Worm (Caenorhabditis elegans) whole organism, late embryonic: ENCODE results near the gene snrp-3.

Experiments used
- C38D4.7 ChIP-seq: fragments of 200-800 bp; sonication (Bioruptor generic); optimal IDR thresholded peaks from 2 replicates; lab custom pipeline; 2018; ENCODE audit warnings: mild to moderate bottlenecking, missing genetic modification characterization, moderate library complexity, missing compliant biosample characterization
- F13H6.1 ChIP-seq: sonication (generic microtip); optimal IDR thresholded peaks from 2 replicates; lab custom pipeline; 2016; ENCODE audit warnings: missing genetic modification characterization, missing compliant biosample characterization
- T23F11.4 ChIP-seq: fragments of 200-800 bp; sonication (Bioruptor generic); optimal IDR thresholded peaks from 2 replicates; lab custom pipeline; 2018; ENCODE audit warnings: mild to moderate bottlenecking, missing genetic modification characterization, missing compliant biosample characterization
- Y22D7AL.16 ChIP-seq: sonication (generic microtip); optimal IDR thresholded peaks from 2 replicates; lab custom pipeline; 2016; ENCODE audit warnings: missing genetic modification characterization, missing compliant biosample characterization
- ama-1 ChIP-seq: fragments of 150-350 bp; optimal IDR thresholded peaks from 2 replicates; lab custom pipeline; 2014
- ceh-14 ChIP-seq: sonication (generic microtip); optimal IDR thresholded peaks from 2 replicates; lab custom pipeline; 2016; ENCODE audit warnings: missing genotype, missing genetic modification characterization, missing compliant biosample characterization
- ceh-18 ChIP-seq: sonication (generic microtip); optimal IDR thresholded peaks from 2 replicates; lab custom pipeline; 2016; ENCODE audit warnings: missing genetic modification characterization, missing compliant biosample characterization
- ceh-2 ChIP-seq: sonication (generic microtip); optimal IDR thresholded peaks from 2 replicates; lab custom pipeline; 2016; ENCODE audit warnings: missing genotype, missing genetic modification characterization, missing compliant biosample characterization
- ceh-22 ChIP-seq: sonication (generic microtip); optimal IDR thresholded peaks from 2 replicates; lab custom pipeline; 2017; ENCODE audit warnings: missing biosample characterization, missing genetic modification characterization
- ceh-30 ChIP-seq: fragments of 150-350 bp; optimal IDR thresholded peaks from 2 replicates; lab custom pipeline; 2014; ENCODE audit warnings: missing biosample characterization, missing genetic modification characterization
- ceh-34 ChIP-seq: sonication (generic microtip); optimal IDR thresholded peaks from 2 replicates; lab custom pipeline; 2016; ENCODE audit warnings: mild to moderate bottlenecking, missing genetic modification characterization, missing compliant biosample characterization
- ceh-48 ChIP-seq: sonication (generic microtip); optimal IDR thresholded peaks from 2 replicates; lab custom pipeline; 2016; ENCODE audit warnings: missing genetic modification characterization, inconsistent platforms, missing compliant biosample characterization
- ceh-6 ChIP-seq: fragments of 200-800 bp; sonication (Bioruptor generic); optimal IDR thresholded peaks from 2 replicates; lab custom pipeline; 2018; ENCODE audit warnings: mild to moderate bottlenecking, missing genetic modification characterization, missing compliant biosample characterization
- che-1 ChIP-seq: sonication (generic microtip); optimal IDR thresholded peaks from 2 replicates; lab custom pipeline; 2016; ENCODE audit warnings: mild to moderate bottlenecking, missing genetic modification characterization, missing compliant biosample characterization
- dve-1 ChIP-seq: sonication (generic microtip); optimal IDR thresholded peaks from 2 replicates; lab custom pipeline; 2017; ENCODE audit warnings: antibody characterized with exemption, mild to moderate bottlenecking, missing genetic modification characterization, missing compliant biosample characterization
- elt-2 ChIP-seq: sonication (generic microtip); optimal IDR thresholded peaks from 2 replicates; lab custom pipeline; 2016; ENCODE audit warnings: missing genetic modification reagents, missing genetic modification characterization, missing compliant biosample characterization
- ets-4 ChIP-seq: sonication (generic microtip); optimal IDR thresholded peaks from 2 replicates; lab custom pipeline; 2016; ENCODE audit warnings: missing genetic modification characterization, missing compliant biosample characterization
- fkh-10 ChIP-seq: fragments of 150-350 bp; optimal IDR thresholded peaks from 2 replicates; lab custom pipeline; 2014; ENCODE audit warnings: missing biosample characterization, missing genetic modification reagents, missing genetic modification characterization
- fkh-6 ChIP-seq: sonication (generic microtip); optimal IDR thresholded peaks from 2 replicates; lab custom pipeline; 2016; ENCODE audit warnings: missing genetic modification characterization, missing compliant biosample characterization
- gmeb-2 ChIP-seq: sonication (generic microtip); optimal IDR thresholded peaks from 2 replicates; lab custom pipeline; 2016; ENCODE audit warnings: missing genetic modification characterization, inconsistent platforms, missing compliant biosample characterization
- hlh-15 ChIP-seq: sonication (generic microtip); optimal IDR thresholded peaks from 2 replicates; lab custom pipeline; 2016; ENCODE audit warnings: missing genetic modification characterization, missing compliant biosample characterization
- hlh-30 ChIP-seq: sonication (generic microtip); optimal IDR thresholded peaks from 2 replicates; lab custom pipeline; 2017; ENCODE audit warnings: antibody characterized with exemption, missing genetic modification characterization, missing compliant biosample characterization; ENCODE audit not compliant: insufficient read depth
- mec-3 ChIP-seq: sonication (generic microtip); optimal IDR thresholded peaks from 2 replicates; lab custom pipeline; 2016; ENCODE audit warnings: borderline replicate concordance, missing genetic modification characterization, missing compliant biosample characterization
- nfya-1 ChIP-seq: sonication (generic microtip); optimal IDR thresholded peaks from 2 replicates; lab custom pipeline; 2017; ENCODE audit warnings: missing genetic modification characterization, mild to moderate bottlenecking, missing compliant biosample characterization, antibody characterized with exemption, moderate library complexity
- nhr-232 ChIP-seq: sonication (generic microtip); optimal IDR thresholded peaks from 2 replicates; lab custom pipeline; 2016; ENCODE audit warnings: missing genetic modification characterization, missing compliant biosample characterization
- npax-4 ChIP-seq: sonication (generic microtip); optimal IDR thresholded peaks from 2 replicates; lab custom pipeline; 2016; ENCODE audit warnings: missing genetic modification characterization, missing compliant biosample characterization
- odd-2 ChIP-seq: sonication (generic microtip); optimal IDR thresholded peaks from 2 replicates; lab custom pipeline; 2017; ENCODE audit warnings: antibody characterized with exemption, mild to moderate bottlenecking, missing genetic modification characterization, missing compliant biosample characterization
- pag-3 ChIP-seq: sonication (generic microtip); optimal IDR thresholded peaks from 2 replicates; lab custom pipeline; 2016; ENCODE audit warnings: missing compliant biosample characterization, missing genetic modification characterization, borderline replicate concordance
- pax-1 ChIP-seq: fragments of 150-350 bp; optimal IDR thresholded peaks from 2 replicates; lab custom pipeline; 2014; ENCODE audit warnings: missing biosample characterization, missing genetic modification characterization
- pha-4 ChIP-seq: fragments of 150-350 bp; optimal IDR thresholded peaks from 2 replicates; lab custom pipeline; 2018; ENCODE audit warnings: missing biosample characterization, missing genetic modification reagents, missing genetic modification characterization
- ref-2 ChIP-seq: sonication (generic microtip); optimal IDR thresholded peaks from 2 replicates; lab custom pipeline; 2016; ENCODE audit warnings: missing genetic modification characterization, missing compliant biosample characterization
- rnt-1 ChIP-seq: sonication (generic microtip); optimal IDR thresholded peaks from 2 replicates; lab custom pipeline; 2016; ENCODE audit warnings: missing genetic modification characterization, missing compliant biosample characterization
- sdc-2 ChIP-seq: sonication (generic microtip); optimal IDR thresholded peaks from 2 replicates; lab custom pipeline; 2016; ENCODE audit warnings: missing genotype, missing genetic modification characterization, missing compliant biosample characterization
- syd-9 ChIP-seq: sonication (generic microtip); optimal IDR thresholded peaks from 2 replicates; lab custom pipeline; 2016; ENCODE audit warnings: mild to moderate bottlenecking, missing genetic modification characterization, moderate library complexity, missing compliant biosample characterization
- tbx-2 ChIP-seq: sonication (generic microtip); optimal IDR thresholded peaks from 2 replicates; lab custom pipeline; 2016; ENCODE audit warnings: missing genetic modification characterization, missing compliant biosample characterization
- unc-3 ChIP-seq, 2 experiments: fragments of 200-800 bp in 1 of 2; sonication (Bioruptor generic) in 1 of 2; sonication (generic microtip) in 1 of 2; conservative IDR thresholded peaks in 1 of 2; optimal IDR thresholded peaks in 1 of 2; 2 replicates each; pipeline versions ENCODE4 v1.3.6 to Lab custom; 2016 to 2022; ENCODE audit warnings: missing compliant biosample characterization in 2 of 2, missing genetic modification characterization in 2 of 2, missing genetic modification reagents in 1 of 2
- unc-42 ChIP-seq: sonication (generic microtip); optimal IDR thresholded peaks from 2 replicates; lab custom pipeline; 2016; ENCODE audit warnings: missing genotype, missing genetic modification characterization, missing compliant biosample characterization
- unc-55 ChIP-seq: sonication (generic microtip); optimal IDR thresholded peaks from 2 replicates; lab custom pipeline; 2017; ENCODE audit warnings: missing biosample characterization, missing genetic modification reagents, missing genetic modification characterization
- unc-86 ChIP-seq: sonication (generic microtip); optimal IDR thresholded peaks from 2 replicates; lab custom pipeline; 2016; ENCODE audit warnings: missing genetic modification characterization, missing compliant biosample characterization
- ztf-16 ChIP-seq: sonication (generic microtip); optimal IDR thresholded peaks from 2 replicates; lab custom pipeline; 2017; ENCODE audit warnings: missing genetic modification characterization, missing compliant biosample characterization

snrp-3 gene

DNA sequence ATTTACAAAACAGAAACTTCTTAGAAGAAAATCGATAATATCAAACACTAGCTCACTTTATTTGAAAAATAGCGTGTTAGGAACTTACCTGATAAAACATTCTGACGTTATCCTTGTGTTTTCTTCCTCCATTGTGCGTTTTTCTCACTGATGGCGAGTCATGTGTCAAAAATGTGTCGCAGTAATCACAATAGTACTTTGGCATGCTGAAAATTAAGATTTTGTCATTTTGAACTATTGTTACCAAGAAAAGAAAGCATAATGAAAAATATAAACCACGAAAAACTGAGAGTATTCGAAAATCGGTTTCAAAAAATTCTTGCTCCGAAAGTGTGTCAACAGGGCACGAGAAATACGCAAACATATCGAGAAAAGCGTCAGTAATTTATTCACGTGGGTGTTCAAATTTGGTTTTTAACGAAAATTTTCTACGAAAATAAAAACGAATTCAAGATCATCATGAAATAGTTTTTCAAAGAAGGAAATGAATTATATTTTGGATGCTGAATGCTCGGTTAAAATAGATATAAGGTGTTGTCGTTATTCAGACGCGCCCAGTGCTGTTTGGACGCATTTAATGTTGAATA, at the start of gene snrp-3:
Gene snrp-3, minus strand, starts transcription at position 206 of the 587 bp plus-strand sequence.
- TF ChIP-seq ceh-6 (GFP tag; lab: Kevin White, UChicago) (no peak), nfya-1 (tag; lab: Kevin White, UChicago) (peak; percentile 63), fkh-10 (no peak), ceh-22 (tag; lab: Kevin White, UChicago) (no peak), ets-4 (no peak), odd-2 (tag; lab: Kevin White, UChicago) (no peak), pha-4 (no peak), ceh-48 (no peak), F13H6.1 (tag; lab: Kevin White, UChicago) (no peak), rnt-1 (tag; lab: Kevin White, UChicago) (no peak), nhr-232 (tag; lab: Kevin White, UChicago) (no peak), fkh-6 (no peak), syd-9 (tag; lab: Kevin White, UChicago) (no peak), gmeb-2 (no peak), T23F11.4 (GFP tag; lab: Kevin White, UChicago) (no peak), C38D4.7 (GFP tag; lab: Kevin White, UChicago) (no peak), pag-3 (tag; lab: Kevin White, UChicago) (no peak), mec-3 (tag; lab: Kevin White, UChicago) (no peak), pax-1 (no peak), npax-4 (tag; lab: Kevin White, UChicago) (no peak), elt-2 (tag; lab: Kevin White, UChicago) (peak; percentile 12), unc-55 (GFP tag; lab: Kevin White, UChicago) (peak; percentile 42), che-1 (tag; lab: Kevin White, UChicago) (no peak), ceh-18 (tag; lab: Kevin White, UChicago) (peak; percentile 60), ceh-14 (tag; lab: Kevin White, UChicago) (peak; percentile 12), ztf-16 (tag; lab: Kevin White, UChicago) (no peak), hlh-30 (tag; lab: Kevin White, UChicago) (peak; percentile 80), ama-1 (lab: Kevin White, UChicago) (peak; percentile 8), unc-42 (tag; lab: Kevin White, UChicago) (peak; percentile 56), ceh-30 (tag; lab: Kevin White, UChicago) (no peak), hlh-15 (tag; lab: Kevin White, UChicago) (no peak), ref-2 (tag; lab: Kevin White, UChicago) (no peak), unc-86 (no peak), dve-1 (tag; lab: Kevin White, UChicago) (peak; percentile 19), ceh-34 (tag; lab: Kevin White, UChicago) (peak; percentile 9), sdc-2 (tag; lab: Kevin White, UChicago) (no peak), ceh-2 (no peak), Y22D7AL.16 (tag; lab: Kevin White, UChicago) (no peak), tbx-2 (tag; lab: Kevin White, UChicago) (peak; percentile 8), unc-3 (GFP tag; conservative IDR thresholded peaks at IDR 0.05; lab: Robert Waterston, UW) (no peak), unc-3 (tag; optimal IDR thresholded peaks at IDR 0.05; lab: Kevin White, UChicago) (no peak)

DNA sequence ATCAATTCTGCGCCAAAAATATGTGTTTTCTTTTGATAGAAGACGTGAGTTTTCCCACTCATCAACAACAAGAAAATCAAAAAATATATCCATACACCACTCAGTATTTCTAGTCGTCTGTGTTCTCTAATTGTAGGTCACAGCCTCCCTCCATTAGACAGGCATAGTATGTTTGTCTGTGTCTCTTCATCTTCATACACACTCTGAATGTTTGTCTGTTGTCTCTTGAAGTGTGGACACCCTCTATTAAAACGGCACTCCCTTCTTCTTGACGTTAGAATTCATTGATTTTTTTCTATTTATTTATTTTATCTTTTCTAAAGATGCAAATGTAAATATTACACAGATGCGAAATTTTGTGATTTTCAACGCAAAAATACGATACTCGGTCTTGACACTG, 49.7 kb upstream of the snrp-3 start:
- TF ChIP-seq ceh-48, result peak; percentile 31
- no peak for TF ChIP-seq unc-3 (GFP tag; conservative IDR thresholded peaks at IDR 0.05; lab: Robert Waterston, UW)
- no peak for TF ChIP-seq unc-3 (tag; optimal IDR thresholded peaks at IDR 0.05; lab: Kevin White, UChicago)
- TF ChIP-seq elt-2 (tag; lab: Kevin White, UChicago), result no peak
- peak; percentile 66 for TF ChIP-seq nfya-1 (tag; lab: Kevin White, UChicago)
- TF ChIP-seq, all 69 proteins: peak for 2
